Fruit fly (Drosophila melanogaster): Measurements from ENCODE around the gene Nuak.

Gene Nuak

DNA sequence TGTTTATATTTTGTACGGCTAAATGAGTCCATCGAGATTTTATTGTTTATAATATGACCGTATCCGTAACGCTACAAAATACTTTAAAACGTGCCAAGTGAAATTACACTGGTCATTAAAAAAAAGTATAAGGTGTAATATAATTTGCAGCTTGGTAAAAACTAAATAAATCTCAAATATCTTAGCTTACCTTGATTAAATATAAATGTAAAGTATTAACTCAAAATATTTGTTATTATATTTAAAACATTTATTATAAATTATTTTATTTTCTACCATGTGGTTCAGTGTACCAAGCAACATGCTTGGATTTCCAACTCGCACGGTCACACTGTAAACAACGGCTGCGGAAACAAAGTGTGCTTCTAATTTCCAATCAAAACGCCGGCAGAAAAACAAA, 2.3 kb upstream of the Nuak start, which contains the start of the genes Sirt6 and pont (continued):
- TF ChIP-seq exex (tag; optimal IDR thresholded peaks at IDR 0.05) (peak; percentile 79), salm (tag; optimal IDR thresholded peaks at IDR 0.05) (peak; percentile 91), Asciz (GFP tag; optimal IDR thresholded peaks at IDR 0.05) (peak; percentile 92), odd (GFP tag; optimal IDR thresholded peaks at IDR 0.05) (peak; percentile 83), ac (GFP tag; optimal IDR thresholded peaks at IDR 0.05) (peak; percentile 31), kni (GFP tag; optimal IDR thresholded peaks at IDR 0.05) (no peak), CG4360 (GFP tag; IDR thresholded peaks at IDR 0.05) (no peak), CG17359 (tag; optimal IDR thresholded peaks at IDR 0.05) (peak; percentile 96), NfI (GFP tag; optimal IDR thresholded peaks at IDR 0.05) (peak; percentile 91), ATbp (GFP tag; optimal IDR thresholded peaks at IDR 0.05) (peak; percentile 92), CG3847 (GFP tag; IDR thresholded peaks at IDR 0.05) (no peak), hkb (optimal IDR thresholded peaks at IDR 0.05) (no peak), hkb (GFP tag; IDR thresholded peaks at IDR 0.05) (no peak), Adf1 (GFP tag; IDR thresholded peaks at IDR 0.05) (no peak), so (GFP tag; IDR thresholded peaks at IDR 0.05) (no peak), CG7963 (GFP tag; IDR thresholded peaks at IDR 0.05; ENCODE audit: partially characterized antibody) (no peak), CG10543 (GFP tag; optimal IDR thresholded peaks at IDR 0.05) (peak; percentile 70), Lhr (GFP tag; optimal IDR thresholded peaks at IDR 0.05) (peak; percentile 88), ash1 (GFP tag; optimal IDR thresholded peaks at IDR 0.05) (peak; percentile 7), tin (GFP tag; optimal IDR thresholded peaks at IDR 0.05) (peak; percentile 91), CG4404 (GFP tag; IDR thresholded peaks at IDR 0.05) (no peak), ERR (GFP tag; optimal IDR thresholded peaks at IDR 0.05) (peak; percentile 5), CG30431 (GFP tag; optimal IDR thresholded peaks at IDR 0.05) (peak; percentile 88), zen (tag; optimal IDR thresholded peaks at IDR 0.05) (peak; percentile 98), CG13123 (GFP tag; optimal IDR thresholded peaks at IDR 0.05) (peak; percentile 89), CG18764 (GFP tag; optimal IDR thresholded peaks at IDR 0.05) (peak; percentile 88), Mad (GFP tag; optimal IDR thresholded peaks at IDR 0.05) (peak; percentile 37), CG3065 (GFP tag; optimal IDR thresholded peaks at IDR 0.05) (peak; percentile 88), Ets65A (GFP tag) (peak; percentile 92), unpg (GFP tag; optimal IDR thresholded peaks at IDR 0.05) (peak; percentile 97), CG10654 (GFP tag; optimal IDR thresholded peaks at IDR 0.05) (peak; percentile 90), CG32532 (GFP tag; IDR thresholded peaks at IDR 0.05) (no peak), h (optimal IDR thresholded peaks at IDR 0.05) (no peak), Tbp (GFP tag; optimal IDR thresholded peaks at IDR 0.05) (no peak), rib (GFP tag; IDR thresholded peaks at IDR 0.05) (no peak), CG4617 (GFP tag; optimal IDR thresholded peaks at IDR 0.05; ENCODE audit: borderline replicate concordance) (peak; percentile 80), tll (GFP tag; optimal IDR thresholded peaks at IDR 0.05) (peak in 1 of 2 experiments; percentile 43), CG15073 (GFP tag; optimal IDR thresholded peaks at IDR 0.05) (peak; percentile 58), CG18619 (GFP tag; optimal IDR thresholded peaks at IDR 0.05) (peak; percentile 91), Sox100B (GFP tag; optimal IDR thresholded peaks at IDR 0.05) (peak; percentile 96), Dref (GFP tag; IDR thresholded peaks at IDR 0.05) (no peak), mirr (GFP tag; optimal IDR thresholded peaks at IDR 0.05) (peak; percentile 20), E2f2 (GFP tag; IDR thresholded peaks at IDR 0.05) (no peak), esg (GFP tag; conservative IDR thresholded peaks at IDR 0.05) (no peak), fd3F (GFP tag; optimal IDR thresholded peaks at IDR 0.05) (peak; percentile 97), CG18599 (GFP tag; optimal IDR thresholded peaks at IDR 0.05) (peak; percentile 94), pb (GFP tag; optimal IDR thresholded peaks at IDR 0.05) (no peak), ken (GFP tag; IDR thresholded peaks at IDR 0.05) (no peak), sc (optimal IDR thresholded peaks at IDR 0.05) (no peak), sc (GFP tag; optimal IDR thresholded peaks at IDR 0.05) (peak; percentile 88), CG14050 (GFP tag; IDR thresholded peaks at IDR 0.05) (no peak), Hr39 (optimal IDR thresholded peaks at IDR 0.05) (no peak), Scr (GFP tag; IDR thresholded peaks at IDR 0.05; ENCODE audit: partially characterized antibody) (no peak)

Measured in whole organism, embryonic.